Worm (Caenorhabditis elegans) whole organism, young adult: ENCODE data around the gene kin-36.
A peak's percentile ranks its signal among the peaks of the same experiment; 100 is the strongest.

Experiments used
- C17E4.6 ChIP-seq: fragments of 200-800 bp; sonication (Bioruptor generic); IDR thresholded peaks from 2 replicates; pipeline ENCODE4 v1.3.6; 2022; ENCODE audit warnings: missing genetic modification reagents, missing genetic modification characterization, missing compliant biosample characterization
- D2030.7 ChIP-seq: fragments of 200-800 bp; sonication (Bioruptor generic); IDR thresholded peaks from 2 replicates; pipeline ENCODE4 v1.3.6; 2022; ENCODE audit warnings: missing genetic modification reagents, missing genetic modification characterization, missing compliant biosample characterization
- F22D6.2 ChIP-seq: sonication (generic microtip); optimal IDR thresholded peaks from 2 replicates; lab custom pipeline; 2016; ENCODE audit warnings: mild to moderate bottlenecking, missing genetic modification characterization, missing compliant biosample characterization
- F33H1.4 ChIP-seq: fragments of 200-800 bp; sonication (Bioruptor generic); IDR thresholded peaks from 2 replicates; pipeline ENCODE4 v1.3.6; 2022; ENCODE audit warnings: missing genetic modification reagents, missing genetic modification characterization, missing compliant biosample characterization
- F37B4.10 ChIP-seq: fragments of 200-800 bp; sonication (Bioruptor generic); IDR thresholded peaks from 2 replicates; pipeline ENCODE4 v1.3.6; 2022; ENCODE audit warnings: missing genetic modification characterization, missing compliant biosample characterization
- F39B2.1 ChIP-seq: fragments of 200-800 bp; sonication (Bioruptor generic); IDR thresholded peaks from 2 replicates; pipeline ENCODE4 v1.3.6; 2022; ENCODE audit warnings: missing genetic modification reagents, missing genetic modification characterization, missing compliant biosample characterization
- F52B5.7 ChIP-seq: sonication (generic microtip); optimal IDR thresholded peaks from 2 replicates; lab custom pipeline; 2016; ENCODE audit warnings: mild to moderate bottlenecking, missing genetic modification characterization, missing compliant biosample characterization
- K11D2.4 ChIP-seq: fragments of 200-800 bp; sonication (Bioruptor generic); IDR thresholded peaks from 2 replicates; pipeline ENCODE4 v1.3.6; 2022; ENCODE audit warnings: missing genetic modification reagents, missing genetic modification characterization, missing compliant biosample characterization
- T26A5.8 ChIP-seq: sonication (generic microtip); optimal IDR thresholded peaks from 2 replicates; lab custom pipeline; 2016; ENCODE audit warnings: missing genetic modification characterization, missing compliant biosample characterization
- Y53F4B.3 ChIP-seq: fragments of 200-800 bp; sonication (Bioruptor generic); IDR thresholded peaks from 2 replicates; pipeline ENCODE4 v1.3.6; 2022; ENCODE audit warnings: missing genetic modification reagents, missing genetic modification characterization, missing compliant biosample characterization
- Y53G8AR.9 ChIP-seq: fragments of 200-800 bp; sonication (Bioruptor generic); conservative IDR thresholded peaks from 2 replicates; pipeline ENCODE4 v1.3.6; 2022; ENCODE audit warnings: missing genetic modification reagents, missing genetic modification characterization, missing compliant biosample characterization
- ama-1 ChIP-seq, 3 experiments: fragments of 150-350 bp in 1 of 3; sonication (generic microtip) in 2 of 3; optimal IDR thresholded peaks; 2 replicates each; lab custom pipeline; 2014 to 2018; ENCODE audit warnings: missing biosample characterization in 2 of 3, missing genetic modification characterization in 2 of 3, missing genetic modification reagents in 2 of 3
- aptf-3 ChIP-seq: fragments of 200-800 bp; sonication (Bioruptor generic); IDR thresholded peaks from 2 replicates; pipeline ENCODE4 v1.3.6; 2022; ENCODE audit warnings: missing genetic modification characterization, missing compliant biosample characterization
- attf-5 ChIP-seq: fragments of 200-800 bp; sonication (Bioruptor generic); optimal IDR thresholded peaks from 2 replicates; lab custom pipeline; 2018; ENCODE audit warnings: mild to moderate bottlenecking, missing genetic modification characterization, missing compliant biosample characterization
- ccch-3 ChIP-seq: fragments of 200-800 bp; sonication (Bioruptor generic); optimal IDR thresholded peaks from 2 replicates; lab custom pipeline; 2018; ENCODE audit warnings: mild to moderate bottlenecking, missing genetic modification characterization, missing compliant biosample characterization
- ceh-100 ChIP-seq: fragments of 200-800 bp; sonication (Bioruptor generic); IDR thresholded peaks from 2 replicates; pipeline ENCODE4 v1.3.6; 2022; ENCODE audit warnings: missing genetic modification reagents, missing genetic modification characterization, missing compliant biosample characterization
- ceh-91 ChIP-seq: fragments of 200-800 bp; sonication (Bioruptor generic); IDR thresholded peaks from 2 replicates; pipeline ENCODE4 v1.3.6; 2022; ENCODE audit warnings: missing genetic modification reagents, missing genetic modification characterization, missing compliant biosample characterization
- dox-1 ChIP-seq: fragments of 200-800 bp; sonication (Bioruptor generic); IDR thresholded peaks from 2 replicates; pipeline ENCODE4 v1.3.6; 2022; ENCODE audit warnings: missing genetic modification reagents, missing genetic modification characterization, missing compliant biosample characterization
- egl-44 ChIP-seq: fragments of 200-800 bp; sonication (Bioruptor generic); IDR thresholded peaks from 2 replicates; pipeline ENCODE4 v1.3.6; 2022; ENCODE audit warnings: missing genetic modification reagents, missing genetic modification characterization, missing compliant biosample characterization
- egrh-3 ChIP-seq: fragments of 200-800 bp; sonication (Bioruptor generic); IDR thresholded peaks from 2 replicates; pipeline ENCODE4 v1.3.6; 2022; ENCODE audit warnings: missing genetic modification reagents, missing genetic modification characterization, missing compliant biosample characterization
- ets-4 ChIP-seq: fragments of 200-800 bp; sonication (Bioruptor generic); optimal IDR thresholded peaks from 2 replicates; lab custom pipeline; 2018; ENCODE audit warnings: mild to moderate bottlenecking, missing genetic modification characterization, missing compliant biosample characterization
- hsf-1 ChIP-seq: fragments of 200-800 bp; sonication (Bioruptor generic); IDR thresholded peaks from 2 replicates; pipeline ENCODE4 v1.3.6; 2022; ENCODE audit warnings: missing genetic modification reagents, missing genetic modification characterization, missing compliant biosample characterization
- lir-1 ChIP-seq: fragments of 200-800 bp; sonication (Bioruptor generic); conservative IDR thresholded peaks from 2 replicates; pipeline ENCODE4 v1.3.6; 2022; ENCODE audit warnings: missing genetic modification reagents, missing genetic modification characterization, missing compliant biosample characterization
- lsl-1 ChIP-seq: fragments of 200-800 bp; sonication (Bioruptor generic); optimal IDR thresholded peaks from 2 replicates; lab custom pipeline; 2018; ENCODE audit warnings: mild to moderate bottlenecking, missing genetic modification characterization, moderate library complexity, missing compliant biosample characterization
- madf-3 ChIP-seq: fragments of 200-800 bp; sonication (Bioruptor generic); IDR thresholded peaks from 2 replicates; pipeline ENCODE4 v1.3.6; 2022; ENCODE audit warnings: missing genetic modification reagents, missing genetic modification characterization, missing compliant biosample characterization
- madf-6 ChIP-seq: fragments of 200-800 bp; sonication (Bioruptor generic); IDR thresholded peaks from 2 replicates; pipeline ENCODE4 v1.3.6; 2022; ENCODE audit warnings: missing genetic modification reagents, missing genetic modification characterization, missing compliant biosample characterization
- mes-4 ChIP-seq: sonication (generic microtip); optimal IDR thresholded peaks from 2 replicates; lab custom pipeline; 2016; ENCODE audit warnings: missing genotype, missing genetic modification characterization, missing compliant biosample characterization
- nfya-2 ChIP-seq: fragments of 200-800 bp; sonication (Bioruptor generic); IDR thresholded peaks from 2 replicates; pipeline ENCODE4 v1.3.6; 2022; ENCODE audit warnings: missing genetic modification reagents, missing genetic modification characterization, missing compliant biosample characterization
- nfyb-1 ChIP-seq: fragments of 200-800 bp; sonication (Bioruptor generic); IDR thresholded peaks from 2 replicates; pipeline ENCODE4 v1.3.6; 2022; ENCODE audit warnings: missing genetic modification reagents, missing genetic modification characterization, missing compliant biosample characterization
- nhr-27 ChIP-seq: fragments of 200-800 bp; sonication (Bioruptor generic); optimal IDR thresholded peaks from 2 replicates; lab custom pipeline; 2018; ENCODE audit warnings: mild to moderate bottlenecking, missing genetic modification characterization, moderate library complexity, missing compliant biosample characterization
- rpc-1 ChIP-seq, 2 experiments: fragments of 150-350 bp in 1 of 2; sonication (generic microtip) in 1 of 2; optimal IDR thresholded peaks; 2 replicates each; lab custom pipeline; 2014 to 2018; ENCODE audit warnings: missing biosample characterization in 1 of 2, missing genetic modification characterization in 1 of 2, missing genetic modification reagents in 1 of 2, missing genotype in 1 of 2
- snpc-3.4 ChIP-seq: sonication (generic microtip); optimal IDR thresholded peaks from 2 replicates; lab custom pipeline; 2017; ENCODE audit warnings: missing genetic modification characterization, mild to moderate bottlenecking, missing compliant biosample characterization, antibody characterized with exemption, moderate library complexity, missing genotype, missing genetic modification reagents
- snpc-4 ChIP-seq, 5 experiments: fragments of 150-350 bp in 1 of 5; sonication (generic microtip) in 4 of 5; optimal IDR thresholded peaks; 2 replicates each; lab custom pipeline; 2014 to 2018; ENCODE audit warnings: missing genetic modification characterization in 5 of 5, missing biosample characterization in 3 of 5, antibody characterized with exemption in 2 of 5, mild to moderate bottlenecking in 2 of 5, missing compliant biosample characterization in 2 of 5, missing genotype in 2 of 5, moderate library complexity in 2 of 5, missing genetic modification reagents in 1 of 5
- zfh-2 ChIP-seq: fragments of 200-800 bp; sonication (Bioruptor generic); conservative IDR thresholded peaks from 2 replicates; pipeline ENCODE4 v1.3.6; 2022; ENCODE audit warnings: missing genetic modification reagents, missing genetic modification characterization, missing compliant biosample characterization
- zim-3 ChIP-seq: sonication (generic microtip); optimal IDR thresholded peaks from 2 replicates; lab custom pipeline; 2017; ENCODE audit warnings: mild to moderate bottlenecking, missing genetic modification characterization, moderate library complexity, missing compliant biosample characterization
- ztf-25 ChIP-seq: fragments of 200-800 bp; sonication (Bioruptor generic); IDR thresholded peaks from 2 replicates; pipeline ENCODE4 v1.3.6; 2022; ENCODE audit warnings: missing genetic modification reagents, missing genetic modification characterization, missing compliant biosample characterization
- ztf-6 ChIP-seq: fragments of 200-800 bp; sonication (Bioruptor generic); IDR thresholded peaks from 2 replicates; pipeline ENCODE4 v1.3.6; 2022; ENCODE audit warnings: missing genetic modification reagents, missing genetic modification characterization, missing compliant biosample characterization

Gene kin-36

DNA sequence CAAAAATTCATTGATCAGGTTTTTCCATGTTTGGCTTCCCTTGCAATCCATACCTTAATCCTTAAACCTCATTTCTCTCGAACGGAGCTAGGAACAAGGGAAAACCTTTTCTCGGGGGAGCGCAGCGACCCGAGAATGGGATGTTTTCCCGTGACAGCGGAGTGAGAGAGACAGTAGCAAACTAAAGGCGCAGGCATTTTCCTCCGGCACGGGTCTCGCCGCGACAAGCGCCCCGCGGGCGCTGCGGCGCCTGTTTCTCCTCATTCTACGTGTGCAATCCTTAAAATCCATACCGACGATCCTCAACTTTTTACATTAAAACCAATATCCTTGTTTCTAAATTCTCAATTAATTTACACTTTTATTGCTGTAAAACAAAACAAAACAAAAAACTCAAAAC, 20.1 kb upstream of the kin-36 start:
- TF ChIP-seq ceh-91 (GFP tag; lab: Robert Waterston, UW) (peak; percentile 9; the same call in 1 of the 2 replicates), ztf-25 (GFP tag; lab: Robert Waterston, UW) (0 out of 2 replicates have a peak, but pooled peaks have one; percentile 52), egrh-3 (GFP tag; lab: Robert Waterston, UW) (peak; percentile 51; the same call in 1 of the 2 replicates), C17E4.6 (peak; percentile 53; the same call in 1 of the 2 replicates), lsl-1 (GFP tag; lab: Kevin White, UChicago) (peak; percentile 23), zfh-2 (GFP tag; lab: Robert Waterston, UW) (peak; percentile 50), F33H1.4 (peak; percentile 70), madf-6 (GFP tag; lab: Robert Waterston, UW) (peak; percentile 24; the same call in 1 of the 2 replicates), F37B4.10 (GFP tag; lab: Robert Waterston, UW) (0 out of 2 replicates have a peak, but pooled peaks have one; percentile 84), ceh-100 (GFP tag; lab: Robert Waterston, UW) (0 out of 2 replicates have a peak, but pooled peaks have one; percentile 10), hsf-1 (GFP tag; lab: Robert Waterston, UW) (peak; percentile 37; the same call in 1 of the 2 replicates)

ce11 chrIV:4659277-4659676, 19.5 kb upstream of the kin-36 start, which contains the start of gene mrps-21:
Gene mrps-21 (minus strand): TSS chrIV:4659517.
- no peak for TF ChIP-seq D2030.7 (GFP tag; lab: Robert Waterston, UW)
- no peak for TF ChIP-seq nfya-2 (GFP tag; lab: Robert Waterston, UW)
- no peak for TF ChIP-seq dox-1 (GFP tag; lab: Robert Waterston, UW)
- no peak for TF ChIP-seq egl-44 (GFP tag; lab: Robert Waterston, UW)
- no peak for TF ChIP-seq ets-4 (GFP tag; lab: Kevin White, UChicago)
- no peak for TF ChIP-seq ztf-6
- TF ChIP-seq zim-3 (tag; lab: Kevin White, UChicago) = no peak
- peak; percentile 41; the same call in 1 of the 2 replicates for TF ChIP-seq madf-6 (GFP tag; lab: Robert Waterston, UW)
- TF ChIP-seq aptf-3 (GFP tag; lab: Robert Waterston, UW) = no peak
- TF ChIP-seq K11D2.4 (GFP tag; lab: Robert Waterston, UW) = no peak
- 0 out of 2 replicates have a peak, but pooled peaks have one; percentile 35 for TF ChIP-seq Y53G8AR.9
- TF ChIP-seq T26A5.8 (tag; lab: Kevin White, UChicago) = no peak
- no peak for TF ChIP-seq F52B5.7
- no peak for TF ChIP-seq F39B2.1 (GFP tag; lab: Robert Waterston, UW)
- TF ChIP-seq Y53F4B.3 = no peak
- TF ChIP-seq rpc-1 (optimal IDR thresholded peaks at IDR 0.05; lab: Kevin White, UChicago) = no peak
- no peak for TF ChIP-seq rpc-1 (tag; optimal IDR thresholded peaks at IDR 0.05; lab: Kevin White, UChicago)
- no peak for TF ChIP-seq nhr-27 (tag; lab: Kevin White, UChicago)
- TF ChIP-seq madf-3 = no peak
- peak; percentile 16 for TF ChIP-seq snpc-3.4 (tag; lab: Kevin White, UChicago)
- TF ChIP-seq F22D6.2 (tag; lab: Kevin White, UChicago) = no peak
- peak; percentile 1 for TF ChIP-seq snpc-4 (GFP tag; optimal IDR thresholded peaks at IDR 0.05; lab: Kevin White, UChicago)
- no peak for TF ChIP-seq snpc-4 (tag; optimal IDR thresholded peaks at IDR 0.05; lab: Kevin White, UChicago)
- no peak for TF ChIP-seq ceh-91 (GFP tag; lab: Robert Waterston, UW)
- TF ChIP-seq ama-1 (optimal IDR thresholded peaks at IDR 0.05; lab: Kevin White, UChicago) = peak; percentile 16
- no peak for TF ChIP-seq ama-1 (GFP tag; optimal IDR thresholded peaks at IDR 0.05; lab: Kevin White, UChicago)
- TF ChIP-seq nfyb-1 = 0 out of 2 replicates have a peak, but pooled peaks have one; percentile 31
- TF ChIP-seq lir-1 (GFP tag; lab: Robert Waterston, UW) = no peak
- no peak for TF ChIP-seq attf-5 (GFP tag; lab: Kevin White, UChicago)
- no peak for TF ChIP-seq ccch-3 (GFP tag; lab: Kevin White, UChicago)
- TF ChIP-seq ceh-100 (GFP tag; lab: Robert Waterston, UW) = peak; percentile 60
- TF ChIP-seq mes-4 = no peak
